Fruit fly (Drosophila melanogaster): ENCODE measurements around the gene Dhfr.

Gene Dhfr

dm6 chr3R:16441367-16441923 lies 39.5 kb upstream of the Dhfr start, which contains the start of gene ema:
Gene ema (minus strand): TSS chr3R:16441661.
- TF ChIP-seq CG15479 (GFP tag; optimal IDR thresholded peaks at IDR 0.05), result no peak
- TF ChIP-seq Pdp1 (GFP tag; optimal IDR thresholded peaks at IDR 0.05), result peak in 1 of 2 experiments; percentile 50
- TF ChIP-seq CG12659 (GFP tag; optimal IDR thresholded peaks at IDR 0.05), result peak; percentile 61
- TF ChIP-seq CG15514 (GFP tag; optimal IDR thresholded peaks at IDR 0.05), result peak; percentile 98
- TF ChIP-seq trem (tag; optimal IDR thresholded peaks at IDR 0.05), result peak; percentile 54
- peak; percentile 22 for TF ChIP-seq Chrac-16 (GFP tag; optimal IDR thresholded peaks at IDR 0.05)
- TF ChIP-seq CG13624 (GFP tag; optimal IDR thresholded peaks at IDR 0.05), result peak; percentile 17
- no peak for TF ChIP-seq sens-2 (GFP tag; IDR thresholded peaks at IDR 0.05)
- TF ChIP-seq CG9876 (GFP tag; optimal IDR thresholded peaks at IDR 0.05), result no peak
- peak; percentile 8 for TF ChIP-seq CG8944 (GFP tag; optimal IDR thresholded peaks at IDR 0.05)
- peak; percentile 54; the same call in 1 of the 2 replicates for TF ChIP-seq CG32532 (GFP tag; IDR thresholded peaks at IDR 0.05)
- peak; percentile 51 for TF ChIP-seq CG34376 (GFP tag; optimal IDR thresholded peaks at IDR 0.05)
- peak; percentile 35 for TF ChIP-seq mam (GFP tag; optimal IDR thresholded peaks at IDR 0.05)
- TF ChIP-seq rib (GFP tag; IDR thresholded peaks at IDR 0.05), result 0 out of 2 replicates have a peak, but pooled peaks have one; percentile 22
- TF ChIP-seq YL-1 (GFP tag; optimal IDR thresholded peaks at IDR 0.05), result peak; percentile 80
- peak; percentile 6 for TF ChIP-seq CG4424 (GFP tag; optimal IDR thresholded peaks at IDR 0.05)
- no peak for TF ChIP-seq crol (GFP tag; IDR thresholded peaks at IDR 0.05)
- peak; percentile 36 for TF ChIP-seq Dp (GFP tag; optimal IDR thresholded peaks at IDR 0.05)
- peak; percentile 8 for TF ChIP-seq tin (GFP tag; optimal IDR thresholded peaks at IDR 0.05)
- TF ChIP-seq CG16813 (GFP tag; IDR thresholded peaks at IDR 0.05; ENCODE audit: partially characterized antibody), result peak; percentile 25; the same call in 1 of the 3 replicates
- TF ChIP-seq Mes4 (GFP tag; optimal IDR thresholded peaks at IDR 0.05), result peak; percentile 33
- TF ChIP-seq CG34224 (GFP tag; IDR thresholded peaks at IDR 0.05; ENCODE audit: partially characterized antibody), result peak; percentile 53; the same call in 1 of the 3 replicates
- TF ChIP-seq CG2120 (GFP tag; optimal IDR thresholded peaks at IDR 0.05), result peak; percentile 62
- TF ChIP-seq CG17361 (GFP tag; IDR thresholded peaks at IDR 0.05), result peak; percentile 17; the same call in 1 of the 3 replicates
- TF ChIP-seq CG6254 (GFP tag; optimal IDR thresholded peaks at IDR 0.05), result no peak
- TF ChIP-seq Fer1 (GFP tag; optimal IDR thresholded peaks at IDR 0.05), result peak; percentile 47
- TF ChIP-seq CG4617 (GFP tag; optimal IDR thresholded peaks at IDR 0.05; ENCODE audit: borderline replicate concordance), result peak; percentile 58
- peak; percentile 91 for TF ChIP-seq Med (GFP tag)
- TF ChIP-seq Dll (GFP tag; IDR thresholded peaks at IDR 0.05; ENCODE audit: partially characterized antibody), result peak; percentile 46; the same call in 2 of the 4 replicates
- peak; percentile 61 for TF ChIP-seq CG2116 (GFP tag; optimal IDR thresholded peaks at IDR 0.05)
- peak; percentile 90 for TF ChIP-seq MESR4 (GFP tag; optimal IDR thresholded peaks at IDR 0.05)
- TF ChIP-seq so (GFP tag; IDR thresholded peaks at IDR 0.05), result 0 out of 3 replicates have a peak, but pooled peaks have one; percentile 33
- peak; percentile 36 for TF ChIP-seq CG8924 (tag; optimal IDR thresholded peaks at IDR 0.05)
- TF ChIP-seq CG16779 (GFP tag; IDR thresholded peaks at IDR 0.05), result no peak
- TF ChIP-seq E2f1 (GFP tag; IDR thresholded peaks at IDR 0.05), result no peak
- TF ChIP-seq sna (GFP tag; IDR thresholded peaks at IDR 0.05; ENCODE audit: partially characterized antibody), result 0 out of 2 replicates have a peak, but pooled peaks have one; percentile 21
- peak; percentile 28 for TF ChIP-seq CG3281 (GFP tag; optimal IDR thresholded peaks at IDR 0.05)
- TF ChIP-seq Ets97D (GFP tag; optimal IDR thresholded peaks at IDR 0.05), result peak; percentile 38
- peak; percentile 6 for TF ChIP-seq CG10979 (tag; optimal IDR thresholded peaks at IDR 0.05)
- TF ChIP-seq shn (GFP tag; optimal IDR thresholded peaks at IDR 0.05), result peak; percentile 32
- TF ChIP-seq nerfin-1 (tag; optimal IDR thresholded peaks at IDR 0.05), result peak; percentile 4
- 0 out of 2 replicates have a peak, but pooled peaks have one; percentile 10 for TF ChIP-seq CG2129 (GFP tag; IDR thresholded peaks at IDR 0.05; ENCODE audit: partially characterized antibody)
- peak; percentile 28; the same call in 1 of the 2 replicates for TF ChIP-seq Xrp1 (GFP tag; IDR thresholded peaks at IDR 0.05)
- TF ChIP-seq CrebB (tag; optimal IDR thresholded peaks at IDR 0.05), result peak; percentile 27
- TF ChIP-seq CG10543 (GFP tag; optimal IDR thresholded peaks at IDR 0.05), result no peak
- peak; percentile 51 for TF ChIP-seq CG10431 (GFP tag; optimal IDR thresholded peaks at IDR 0.05)
- TF ChIP-seq kah (GFP tag; optimal IDR thresholded peaks at IDR 0.05), result peak; percentile 71
- no peak for TF ChIP-seq croc (GFP tag; conservative IDR thresholded peaks at IDR 0.05)
